Fruit fly (Drosophila melanogaster) whole organism, adult: ENCODE measurements around the gene TAF1B.
A peak's percentile ranks its signal among the peaks of the same experiment; 100 is the strongest.

ENCODE experiments used
- CG11617 ChIP-seq: fragments of 200-800 bp; sonication (Bioruptor generic); optimal IDR thresholded peaks from 2 replicates; lab custom pipeline; 2017; ENCODE audit warnings: mild to moderate bottlenecking, missing biosample characterization, missing genetic modification reagents, missing genetic modification characterization
- CG12768 ChIP-seq: fragments of 200-800 bp; sonication (Bioruptor generic); optimal IDR thresholded peaks from 2 replicates; lab custom pipeline; 2017; ENCODE audit warnings: missing biosample characterization, missing genetic modification characterization, mild to moderate bottlenecking, moderate library complexity, missing genetic modification reagents
- CG14711 ChIP-seq: fragments of 200-800 bp; sonication (Bioruptor generic); optimal IDR thresholded peaks from 2 replicates; lab custom pipeline; 2018; ENCODE audit warnings: missing biosample characterization, mild to moderate bottlenecking, missing genetic modification characterization, moderate library complexity
- CG1620 ChIP-seq: fragments of 200-800 bp; sonication (Bioruptor generic); optimal IDR thresholded peaks from 2 replicates; lab custom pipeline; 2016; ENCODE audit warnings: missing biosample characterization, missing genetic modification characterization
- CG33017 ChIP-seq: fragments of 200-800 bp; sonication (Bioruptor generic); optimal IDR thresholded peaks from 2 replicates; lab custom pipeline; 2018; ENCODE audit warnings: missing biosample characterization, mild to moderate bottlenecking, missing genetic modification characterization, moderate library complexity
- CG5204 ChIP-seq: fragments of 200-800 bp; sonication (Bioruptor generic); optimal IDR thresholded peaks from 2 replicates; lab custom pipeline; 2016; ENCODE audit warnings: missing biosample characterization, missing genetic modification characterization
- CG7045 ChIP-seq: fragments of 200-800 bp; sonication (Bioruptor generic); optimal IDR thresholded peaks from 2 replicates; lab custom pipeline; 2017; ENCODE audit warnings: missing biosample characterization, mild to moderate bottlenecking, missing genetic modification characterization
- CG7101 ChIP-seq: fragments of 200-800 bp; sonication (Bioruptor generic); optimal IDR thresholded peaks from 2 replicates; lab custom pipeline; 2018; ENCODE audit warnings: missing biosample characterization, mild to moderate bottlenecking, missing genetic modification characterization, moderate library complexity
- Clk ChIP-seq: fragments of 200-800 bp; sonication (Bioruptor generic); optimal IDR thresholded peaks from 2 replicates; lab custom pipeline; 2017; ENCODE audit warnings: missing biosample characterization, missing genetic modification characterization
- Crg-1 ChIP-seq: fragments of 200-800 bp; sonication (Bioruptor generic); optimal IDR thresholded peaks from 2 replicates; lab custom pipeline; 2016; ENCODE audit warnings: missing biosample characterization, missing genetic modification characterization
- Hr96 ChIP-seq: fragments of 200-800 bp; sonication (Bioruptor generic); optimal IDR thresholded peaks from 2 replicates; lab custom pipeline; 2016; ENCODE audit warnings: missing biosample characterization, missing genetic modification characterization
- Mnt ChIP-seq: fragments of 200-800 bp; sonication (Bioruptor generic); optimal IDR thresholded peaks from 2 replicates; lab custom pipeline; 2016; ENCODE audit warnings: missing biosample characterization, mild to moderate bottlenecking, missing genetic modification characterization
- bab1 ChIP-seq: fragments of 200-800 bp; sonication (Bioruptor generic); optimal IDR thresholded peaks from 3 replicates; lab custom pipeline; 2019; ENCODE audit warnings: missing biosample characterization, mild to moderate bottlenecking, missing genetic modification characterization, moderate library complexity
- cic ChIP-seq: fragments of 200-800 bp; sonication (Bioruptor generic); optimal IDR thresholded peaks from 2 replicates; lab custom pipeline; 2017; ENCODE audit warnings: missing biosample characterization, mild to moderate bottlenecking, missing genetic modification characterization, moderate library complexity
- cnc ChIP-seq, 2 experiments: fragments of >200 bp; optimal IDR thresholded peaks; 2 replicates each; lab custom pipeline; 2017
- kay ChIP-seq: fragments of 200-800 bp; sonication (Bioruptor generic); peaks from one replicate; lab custom pipeline; 2016; ENCODE audit warnings: missing biosample characterization, missing genetic modification characterization, borderline replicate concordance
- ovo ChIP-seq: fragments of 200-800 bp; sonication (Bioruptor generic); optimal IDR thresholded peaks from 2 replicates; lab custom pipeline; 2016; ENCODE audit warnings: missing biosample characterization, missing genetic modification characterization
- pad ChIP-seq: fragments of 200-800 bp; sonication (Bioruptor generic); optimal IDR thresholded peaks from 3 replicates; lab custom pipeline; 2017; ENCODE audit warnings: missing biosample characterization, missing genetic modification characterization, mild to moderate bottlenecking, moderate library complexity, missing genetic modification reagents
- tj ChIP-seq: fragments of 200-800 bp; sonication (Bioruptor generic); optimal IDR thresholded peaks from 3 replicates; lab custom pipeline; 2017; ENCODE audit warnings: missing biosample characterization, mild to moderate bottlenecking, missing genetic modification characterization, moderate library complexity
- toe ChIP-seq: fragments of 200-800 bp; sonication (Bioruptor generic); optimal IDR thresholded peaks from 2 replicates; lab custom pipeline; 2016; ENCODE audit warnings: missing biosample characterization, missing genetic modification characterization

The TAF1B gene

dm6 chr3R:10111150-10111814, 32.7 kb downstream of the TAF1B start:
- TF ChIP-seq Hr96 (GFP tag; lab: Kevin White, UChicago) (no peak), CG7045 (GFP tag; lab: Kevin White, UChicago) (peak; percentile 40), cnc (optimal IDR thresholded peaks at IDR 0.05; lab: Kevin White, UChicago) (no peak), CG11617 (GFP tag; lab: Kevin White, UChicago) (no peak), CG12768 (GFP tag; lab: Kevin White, UChicago) (peak; percentile 48), kay (GFP tag; lab: Kevin White, UChicago) (peak; percentile 91), CG1620 (GFP tag; lab: Kevin White, UChicago) (no peak), ovo (GFP tag; lab: Kevin White, UChicago) (no peak), CG5204 (GFP tag; lab: Kevin White, UChicago) (no peak), bab1 (GFP tag; lab: Kevin White, UChicago) (no peak), CG7101 (tag; lab: Kevin White, UChicago) (no peak), Clk (GFP tag; lab: Kevin White, UChicago) (no peak), toe (GFP tag; lab: Kevin White, UChicago) (no peak), pad (GFP tag; lab: Kevin White, UChicago) (peak; percentile 50), CG14711 (tag; lab: Kevin White, UChicago) (peak; percentile 44), Mnt (GFP tag; lab: Kevin White, UChicago) (no peak), Crg-1 (GFP tag; lab: Kevin White, UChicago) (no peak), cic (GFP tag; lab: Kevin White, UChicago) (no peak), tj (GFP tag; lab: Kevin White, UChicago) (no peak), CG33017 (tag; lab: Kevin White, UChicago) (no peak)

- TF ChIP-seq CG12768 (GFP tag; lab: Kevin White, UChicago): peak; percentile 47
- peak; percentile 64 for TF ChIP-seq CG14711 (tag; lab: Kevin White, UChicago)
- peak; percentile 64 for TF ChIP-seq Mnt (GFP tag; lab: Kevin White, UChicago)
- TF ChIP-seq CG1620 (GFP tag; lab: Kevin White, UChicago): peak; percentile 67
- no peak for TF ChIP-seq cic (GFP tag; lab: Kevin White, UChicago)
- TF ChIP-seq tj (GFP tag; lab: Kevin White, UChicago): peak; percentile 46
- no peak for TF ChIP-seq Crg-1 (GFP tag; lab: Kevin White, UChicago)
- TF ChIP-seq CG7045 (GFP tag; lab: Kevin White, UChicago): peak; percentile 49
- peak; percentile 18 for TF ChIP-seq ovo (GFP tag; lab: Kevin White, UChicago)
- TF ChIP-seq Hr96 (GFP tag; lab: Kevin White, UChicago): peak; percentile 70
- no peak for TF ChIP-seq CG33017 (tag; lab: Kevin White, UChicago)
- no peak for TF ChIP-seq kay (GFP tag; lab: Kevin White, UChicago)
- TF ChIP-seq CG5204 (GFP tag; lab: Kevin White, UChicago): no peak
- no peak for TF ChIP-seq cnc (optimal IDR thresholded peaks at IDR 0.05; lab: Kevin White, UChicago)
- peak; percentile 32 for TF ChIP-seq CG11617 (GFP tag; lab: Kevin White, UChicago)
- TF ChIP-seq bab1 (GFP tag; lab: Kevin White, UChicago): peak; percentile 52
- TF ChIP-seq CG7101 (tag; lab: Kevin White, UChicago): peak; percentile 43
- TF ChIP-seq Clk (GFP tag; lab: Kevin White, UChicago): peak; percentile 27
- TF ChIP-seq pad (GFP tag; lab: Kevin White, UChicago): peak; percentile 23
- no peak for TF ChIP-seq toe (GFP tag; lab: Kevin White, UChicago)
Measured at dm6 chr3R:10109938-10110337, 34.0 kb downstream of the TAF1B start, which contains the start of gene Fmr1. Gene Fmr1, minus strand, starts transcription at chr3R:10110121.

- TF ChIP-seq Crg-1 (GFP tag; lab: Kevin White, UChicago) (no peak), cic (GFP tag; lab: Kevin White, UChicago) (peak; percentile 46)
Measured at dm6 chr3R:10109212-10109880, 34.6 kb downstream of the TAF1B start.

- TF ChIP-seq CG5204 (GFP tag; lab: Kevin White, UChicago) (no peak), Hr96 (GFP tag; lab: Kevin White, UChicago) (no peak), cic (GFP tag; lab: Kevin White, UChicago) (no peak), CG1620 (GFP tag; lab: Kevin White, UChicago) (no peak), CG7101 (tag; lab: Kevin White, UChicago) (no peak)
Measured at dm6 chr3R:10108289-10108928, 35.6 kb downstream of the TAF1B start.

dm6 chr3R:10106796-10107195, 37.2 kb downstream of the TAF1B start:
- no peak for TF ChIP-seq CG14711 (tag; lab: Kevin White, UChicago)
- no peak for TF ChIP-seq bab1 (GFP tag; lab: Kevin White, UChicago)
- TF ChIP-seq CG11617 (GFP tag; lab: Kevin White, UChicago): no peak
- TF ChIP-seq CG12768 (GFP tag; lab: Kevin White, UChicago): no peak
- TF ChIP-seq CG5204 (GFP tag; lab: Kevin White, UChicago): no peak
- no peak for TF ChIP-seq cnc (optimal IDR thresholded peaks at IDR 0.05; lab: Kevin White, UChicago)
- TF ChIP-seq Hr96 (GFP tag; lab: Kevin White, UChicago): no peak
- no peak for TF ChIP-seq CG1620 (GFP tag; lab: Kevin White, UChicago)
- no peak for TF ChIP-seq cic (GFP tag; lab: Kevin White, UChicago)
- no peak for TF ChIP-seq pad (GFP tag; lab: Kevin White, UChicago)
- no peak for TF ChIP-seq CG7101 (tag; lab: Kevin White, UChicago)
- TF ChIP-seq kay (GFP tag; lab: Kevin White, UChicago): no peak
